In the genomic region with DNA sequence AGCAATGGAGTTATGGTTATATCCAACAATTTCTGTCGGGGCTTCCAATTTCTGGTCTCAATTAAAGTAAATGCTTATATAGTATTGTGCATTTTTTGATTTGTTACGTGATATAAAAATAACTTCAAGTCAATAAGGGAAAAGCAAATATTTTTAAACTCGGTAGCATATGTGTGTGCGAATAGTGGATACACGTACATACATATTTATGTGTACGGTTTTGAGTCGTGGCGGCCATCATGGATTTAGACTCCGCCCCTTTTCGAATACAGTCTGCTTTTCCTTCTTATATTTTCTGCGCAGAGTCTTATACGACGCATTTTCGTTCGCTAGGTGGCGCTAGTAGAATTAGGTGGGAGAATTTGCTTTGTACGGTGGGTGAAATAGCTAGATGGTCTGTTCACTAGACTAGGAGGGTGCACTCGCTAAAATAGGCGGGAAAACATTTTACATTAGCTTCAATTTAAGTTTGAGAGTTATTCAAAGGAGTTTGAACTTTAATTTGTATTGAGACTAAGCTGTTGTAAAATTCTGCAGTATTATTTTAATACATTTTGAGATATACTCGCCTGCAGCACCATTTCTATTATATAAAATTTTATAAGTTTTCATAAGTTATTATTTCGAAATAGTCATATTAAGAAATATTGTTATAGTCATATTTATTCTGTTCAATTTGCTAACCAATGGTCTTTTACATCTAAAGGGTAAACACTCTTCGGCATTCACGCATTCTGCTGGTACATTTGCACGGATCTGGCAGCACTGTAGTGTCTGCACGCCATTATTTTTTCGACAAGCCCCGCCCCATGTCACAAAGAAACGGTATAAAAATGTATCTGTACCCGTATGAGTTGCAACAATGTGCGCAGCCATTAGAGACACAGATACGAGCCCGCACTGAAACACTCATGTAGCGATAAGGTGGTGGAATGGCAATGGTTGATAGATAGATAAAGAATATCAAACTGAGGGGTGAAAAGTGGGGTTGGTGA, we compare ENCODE assay signal across 1 fruit fly cellular context.
TF ChIP-seq lines count a peak whose summit lies in the region.

No protein-coding gene starts in this region.

TF ChIP-seq in whole organism, embryonic, 481 proteins besides CTCF, POLR2A, EP300 and RAD21 (continued from another document and continues in another):
- TF ChIP-seq vvl (GFP tag; IDR thresholded peaks at IDR 0.05; lab: Robert Waterston, UW) (peak; percentile 86), Sox100B (GFP tag; optimal IDR thresholded peaks at IDR 0.05; lab: Kevin White, UChicago) (peak; percentile 64), Ptx1 (GFP tag; IDR thresholded peaks at IDR 0.05; lab: Robert Waterston, UW) (peak; percentile 45), CG13123 (GFP tag; optimal IDR thresholded peaks at IDR 0.05; lab: Kevin White, UChicago) (no peak), CG18619 (GFP tag; optimal IDR thresholded peaks at IDR 0.05; lab: Kevin White, UChicago) (peak; percentile 70), sug (tag; optimal IDR thresholded peaks at IDR 0.05; lab: Kevin White, UChicago) (no peak), sqz (GFP tag; optimal IDR thresholded peaks at IDR 0.05; lab: Kevin White, UChicago) (no peak), chn (GFP tag; optimal IDR thresholded peaks at IDR 0.05; lab: Kevin White, UChicago) (peak; percentile 45), sob (GFP tag; IDR thresholded peaks at IDR 0.05; lab: Robert Waterston, UW) (peak; percentile 78), B-H1 (GFP tag; IDR thresholded peaks at IDR 0.05; lab: Robert Waterston, UW) (peak; percentile 45; the same call in 2 of the 3 replicates), CG17912 (GFP tag; optimal IDR thresholded peaks at IDR 0.05; lab: Kevin White, UChicago) (peak; percentile 1), Neu2 (GFP tag; optimal IDR thresholded peaks at IDR 0.05; lab: Kevin White, UChicago; ENCODE audit: borderline replicate concordance) (no peak), Fer3 (tag; optimal IDR thresholded peaks at IDR 0.05; lab: Kevin White, UChicago) (no peak), CG2712 (tag; optimal IDR thresholded peaks at IDR 0.05; lab: Kevin White, UChicago) (peak; percentile 78), CG33213 (GFP tag; optimal IDR thresholded peaks at IDR 0.05; lab: Kevin White, UChicago) (no peak), CG4707 (GFP tag; optimal IDR thresholded peaks at IDR 0.05; lab: Kevin White, UChicago) (no peak), bab2 (GFP tag; optimal IDR thresholded peaks at IDR 0.05; lab: Kevin White, UChicago) (peak; percentile 10), CG1529 (GFP tag; optimal IDR thresholded peaks at IDR 0.05; lab: Kevin White, UChicago) (no peak), HHEX (GFP tag; optimal IDR thresholded peaks at IDR 0.05; lab: Kevin White, UChicago) (no peak), D19B (GFP tag; optimal IDR thresholded peaks at IDR 0.05; lab: Kevin White, UChicago) (peak; percentile 81), knrl (GFP tag; IDR thresholded peaks at IDR 0.05; lab: Robert Waterston, UW; ENCODE audit: partially characterized antibody) (peak; percentile 53; the same call in 1 of the 3 replicates), hbn (GFP tag; IDR thresholded peaks at IDR 0.05; lab: Robert Waterston, UW; ENCODE audit: partially characterized antibody) (no peak), sens (GFP tag; lab: Kevin White, UChicago) (peak; percentile 87), CG16779 (GFP tag; IDR thresholded peaks at IDR 0.05; lab: Robert Waterston, UW) (no peak), trem (tag; optimal IDR thresholded peaks at IDR 0.05; lab: Kevin White, UChicago) (peak; percentile 64), scrt (GFP tag; optimal IDR thresholded peaks at IDR 0.05; lab: Kevin White, UChicago) (peak; percentile 62), CG1647 (GFP tag; optimal IDR thresholded peaks at IDR 0.05; lab: Kevin White, UChicago) (no peak), CG10147 (GFP tag; optimal IDR thresholded peaks at IDR 0.05; lab: Kevin White, UChicago) (no peak), Nf-YC (tag; optimal IDR thresholded peaks at IDR 0.05; lab: Kevin White, UChicago) (peak; percentile 96), CG3065 (GFP tag; optimal IDR thresholded peaks at IDR 0.05; lab: Kevin White, UChicago) (no peak), CG1233 (GFP tag; optimal IDR thresholded peaks at IDR 0.05; lab: Kevin White, UChicago) (peak; percentile 68), CG7963 (GFP tag; IDR thresholded peaks at IDR 0.05; lab: Robert Waterston, UW; ENCODE audit: partially characterized antibody) (no peak), tap (tag; optimal IDR thresholded peaks at IDR 0.05; lab: Kevin White, UChicago) (peak; percentile 47), Nf-YA (GFP tag; IDR thresholded peaks at IDR 0.05; lab: Robert Waterston, UW) (no peak), Elba2 (GFP tag; optimal IDR thresholded peaks at IDR 0.05; lab: Kevin White, UChicago) (no peak), cg (GFP tag; optimal IDR thresholded peaks at IDR 0.05; lab: Kevin White, UChicago) (peak; percentile 97), CG11247 (GFP tag; IDR thresholded peaks at IDR 0.05; lab: Robert Waterston, UW) (no peak; the same call in 1 of the 2 replicates), CG43689 (GFP tag; IDR thresholded peaks at IDR 0.05; lab: Robert Waterston, UW) (no peak), CG3407 (GFP tag; optimal IDR thresholded peaks at IDR 0.05; lab: Kevin White, UChicago) (peak; percentile 50), Xbp1 (GFP tag; optimal IDR thresholded peaks at IDR 0.05; lab: Kevin White, UChicago) (peak; percentile 75), Ets65A (GFP tag; lab: Kevin White, UChicago) (peak; percentile 92), Dip2 (GFP tag; IDR thresholded peaks at IDR 0.05; lab: Robert Waterston, UW) (peak; percentile 83), lola (GFP tag; optimal IDR thresholded peaks at IDR 0.05; lab: Kevin White, UChicago) (peak in 1 of 3 experiments; percentile 78), p53 (GFP tag; optimal IDR thresholded peaks at IDR 0.05; lab: Kevin White, UChicago) (no peak), Fer1 (GFP tag; optimal IDR thresholded peaks at IDR 0.05; lab: Kevin White, UChicago) (no peak), Trl (optimal IDR thresholded peaks at IDR 0.05; lab: Kevin White, UChicago) (no peak), Trl (GFP tag; optimal IDR thresholded peaks at IDR 0.05; lab: Kevin White, UChicago) (peak; percentile 34), sc (optimal IDR thresholded peaks at IDR 0.05; lab: Kevin White, UChicago) (no peak), sc (GFP tag; optimal IDR thresholded peaks at IDR 0.05; lab: Kevin White, UChicago) (peak; percentile 21), CG10321 (GFP tag; IDR thresholded peaks at IDR 0.05; lab: Robert Waterston, UW) (no peak; the same call in 1 of the 2 replicates), HmgZ (tag; optimal IDR thresholded peaks at IDR 0.05; lab: Kevin White, UChicago) (peak; percentile 35), chinmo (GFP tag; IDR thresholded peaks at IDR 0.05; lab: Robert Waterston, UW; ENCODE audit: partially characterized antibody) (peak; percentile 67; the same call in 2 of the 4 replicates), CG10565 (GFP tag; optimal IDR thresholded peaks at IDR 0.05; lab: Kevin White, UChicago) (no peak), fru (optimal IDR thresholded peaks at IDR 0.05; lab: Kevin White, UChicago) (no peak), CG6683 (GFP tag; optimal IDR thresholded peaks at IDR 0.05; lab: Kevin White, UChicago) (no peak), fd64A (GFP tag; optimal IDR thresholded peaks at IDR 0.05; lab: Kevin White, UChicago) (no peak), ems (GFP tag; optimal IDR thresholded peaks at IDR 0.05; lab: Kevin White, UChicago) (peak; percentile 17), oc (tag; optimal IDR thresholded peaks at IDR 0.05; lab: Kevin White, UChicago) (peak; percentile 68), sens-2 (GFP tag; IDR thresholded peaks at IDR 0.05; lab: Robert Waterston, UW) (0 out of 2 replicates have a peak, but pooled peaks have one; percentile 17), Xrp1 (GFP tag; IDR thresholded peaks at IDR 0.05; lab: Robert Waterston, UW) (peak; percentile 80), psq (GFP tag; optimal IDR thresholded peaks at IDR 0.05; lab: Kevin White, UChicago) (peak; percentile 38), Drgx (GFP tag; IDR thresholded peaks at IDR 0.05; lab: Robert Waterston, UW) (no peak; the same call in 1 of the 2 replicates), cato (GFP tag; optimal IDR thresholded peaks at IDR 0.05; lab: Kevin White, UChicago; ENCODE audit: borderline replicate concordance) (peak; percentile 17), TFAM (GFP tag; optimal IDR thresholded peaks at IDR 0.05; lab: Kevin White, UChicago) (no peak), Hr3 (GFP tag; optimal IDR thresholded peaks at IDR 0.05; lab: Kevin White, UChicago) (peak; percentile 53), Dek (tag; optimal IDR thresholded peaks at IDR 0.05; lab: Kevin White, UChicago) (peak; percentile 87), CG11723 (GFP tag; optimal IDR thresholded peaks at IDR 0.05; lab: Kevin White, UChicago) (no peak), CG10431 (GFP tag; optimal IDR thresholded peaks at IDR 0.05; lab: Kevin White, UChicago) (no peak), CG33557 (GFP tag; optimal IDR thresholded peaks at IDR 0.05; lab: Kevin White, UChicago) (peak; percentile 43), CG2199 (GFP tag; IDR thresholded peaks at IDR 0.05; lab: Robert Waterston, UW) (peak; percentile 40; the same call in 1 of the 3 replicates), CG9797 (GFP tag; optimal IDR thresholded peaks at IDR 0.05; lab: Kevin White, UChicago) (no peak), eyg (GFP tag; optimal IDR thresholded peaks at IDR 0.05; lab: Kevin White, UChicago) (no peak), onecut (GFP tag; IDR thresholded peaks at IDR 0.05; lab: Robert Waterston, UW) (peak; percentile 76), Six4 (GFP tag; optimal IDR thresholded peaks at IDR 0.05; lab: Kevin White, UChicago) (peak; percentile 56), HLH54F (GFP tag; optimal IDR thresholded peaks at IDR 0.05; lab: Kevin White, UChicago) (peak; percentile 22), E2f1 (GFP tag; IDR thresholded peaks at IDR 0.05; lab: Robert Waterston, UW) (peak; percentile 90), CG2120 (GFP tag; optimal IDR thresholded peaks at IDR 0.05; lab: Kevin White, UChicago) (peak; percentile 65), CG15601 (tag; optimal IDR thresholded peaks at IDR 0.05; lab: Kevin White, UChicago) (peak; percentile 74), phol (tag; optimal IDR thresholded peaks at IDR 0.05; lab: Kevin White, UChicago) (peak; percentile 77), Hmx (GFP tag; optimal IDR thresholded peaks at IDR 0.05; lab: Kevin White, UChicago) (no peak), Hsf (GFP tag; optimal IDR thresholded peaks at IDR 0.05; lab: Kevin White, UChicago) (peak; percentile 24), Dll (GFP tag; IDR thresholded peaks at IDR 0.05; lab: Robert Waterston, UW; ENCODE audit: partially characterized antibody) (no peak), jing (GFP tag; optimal IDR thresholded peaks at IDR 0.05; lab: Kevin White, UChicago) (no peak), crc (GFP tag; optimal IDR thresholded peaks at IDR 0.05; lab: Kevin White, UChicago) (no peak), unpg (GFP tag; optimal IDR thresholded peaks at IDR 0.05; lab: Kevin White, UChicago) (peak; percentile 83), CG11696 (GFP tag; IDR thresholded peaks at IDR 0.05; lab: Robert Waterston, UW) (peak; percentile 15; the same call in 1 of the 2 replicates), CG12744 (GFP tag; optimal IDR thresholded peaks at IDR 0.05; lab: Kevin White, UChicago) (no peak), abd-A (tag; optimal IDR thresholded peaks at IDR 0.05; lab: Kevin White, UChicago) (peak; percentile 95), NK7.1 (GFP tag; optimal IDR thresholded peaks at IDR 0.05; lab: Kevin White, UChicago) (no peak), fd3F (GFP tag; optimal IDR thresholded peaks at IDR 0.05; lab: Kevin White, UChicago) (peak; percentile 49), CG6654 (GFP tag; optimal IDR thresholded peaks at IDR 0.05; lab: Kevin White, UChicago) (peak; percentile 42), usp (GFP tag; optimal IDR thresholded peaks at IDR 0.05; lab: Kevin White, UChicago) (no peak), nmo (GFP tag; optimal IDR thresholded peaks at IDR 0.05; lab: Kevin White, UChicago) (peak; percentile 75), CG2202 (tag; optimal IDR thresholded peaks at IDR 0.05; lab: Kevin White, UChicago) (peak; percentile 31), salm (tag; optimal IDR thresholded peaks at IDR 0.05; lab: Kevin White, UChicago) (peak; percentile 38), croc (GFP tag; conservative IDR thresholded peaks at IDR 0.05; lab: Robert Waterston, UW) (peak; percentile 36; the same call in 1 of the 3 replicates), NC2α (GFP tag; optimal IDR thresholded peaks at IDR 0.05; lab: Kevin White, UChicago) (no peak), CG14710 (tag; optimal IDR thresholded peaks at IDR 0.05; lab: Kevin White, UChicago) (peak; percentile 75), kah (GFP tag; optimal IDR thresholded peaks at IDR 0.05; lab: Kevin White, UChicago) (no peak), Rfx (GFP tag; IDR thresholded peaks at IDR 0.05; lab: Robert Waterston, UW) (peak; percentile 78), Jarid2 (GFP tag; optimal IDR thresholded peaks at IDR 0.05; lab: Kevin White, UChicago) (peak; percentile 23), az2 (GFP tag; optimal IDR thresholded peaks at IDR 0.05; lab: Kevin White, UChicago) (peak; percentile 72), hb (GFP tag; IDR thresholded peaks at IDR 0.05; lab: Robert Waterston, UW; ENCODE audit: partially characterized antibody) (no peak), CG10274 (GFP tag; optimal IDR thresholded peaks at IDR 0.05; lab: Kevin White, UChicago) (no peak), CG4730 (GFP tag; IDR thresholded peaks at IDR 0.05; lab: Robert Waterston, UW) (0 out of 2 replicates have a peak, but pooled peaks have one; percentile 25), CG1792 (GFP tag; optimal IDR thresholded peaks at IDR 0.05; lab: Kevin White, UChicago) (no peak), ken (GFP tag; IDR thresholded peaks at IDR 0.05; lab: Robert Waterston, UW) (peak; percentile 64; the same call in 1 of the 3 replicates), CG42726 (GFP tag; IDR thresholded peaks at IDR 0.05; lab: Robert Waterston, UW; ENCODE audit: partially characterized antibody) (peak; percentile 61; the same call in 1 of the 2 replicates), Abd-B (GFP tag; optimal IDR thresholded peaks at IDR 0.05; lab: Kevin White, UChicago) (peak; percentile 74), CG4854 (GFP tag; optimal IDR thresholded peaks at IDR 0.05; lab: Kevin White, UChicago) (no peak), Ets97D (GFP tag; optimal IDR thresholded peaks at IDR 0.05; lab: Kevin White, UChicago) (peak; percentile 41), Rx (GFP tag; IDR thresholded peaks at IDR 0.05; lab: Robert Waterston, UW) (peak; percentile 62), zen2 (GFP tag; IDR thresholded peaks at IDR 0.05; lab: Robert Waterston, UW; ENCODE audit: partially characterized antibody) (no peak), Bteb2 (GFP tag; optimal IDR thresholded peaks at IDR 0.05; lab: Kevin White, UChicago) (peak; percentile 25), CG4282 (GFP tag; optimal IDR thresholded peaks at IDR 0.05; lab: Kevin White, UChicago) (no peak), CG10979 (tag; optimal IDR thresholded peaks at IDR 0.05; lab: Kevin White, UChicago) (peak; percentile 74), dmrt99B (tag; optimal IDR thresholded peaks at IDR 0.05; lab: Kevin White, UChicago) (no peak), Spps (tag; optimal IDR thresholded peaks at IDR 0.05; lab: Kevin White, UChicago) (peak; percentile 23)
